Fruit fly (Drosophila melanogaster): ENCODE measurements around the gene Dysb.

Gene Dysb

dm6 chr3L:18911082-18911481 lies 43.5 kb downstream of the Dysb start, which contains the start of gene Ir75d:
Gene Ir75d, minus strand, starts transcription at chr3L:18911182.
- no peak for TF ChIP-seq noc (tag; optimal IDR thresholded peaks at IDR 0.05)

dm6 chr3L:18914100-18914683 lies 46.6 kb downstream of the Dysb start, which contains the start of gene COX6AL2:
Gene COX6AL2, minus strand, starts transcription at chr3L:18914150.
- TF ChIP-seq noc (tag; optimal IDR thresholded peaks at IDR 0.05), result no peak

DNA sequence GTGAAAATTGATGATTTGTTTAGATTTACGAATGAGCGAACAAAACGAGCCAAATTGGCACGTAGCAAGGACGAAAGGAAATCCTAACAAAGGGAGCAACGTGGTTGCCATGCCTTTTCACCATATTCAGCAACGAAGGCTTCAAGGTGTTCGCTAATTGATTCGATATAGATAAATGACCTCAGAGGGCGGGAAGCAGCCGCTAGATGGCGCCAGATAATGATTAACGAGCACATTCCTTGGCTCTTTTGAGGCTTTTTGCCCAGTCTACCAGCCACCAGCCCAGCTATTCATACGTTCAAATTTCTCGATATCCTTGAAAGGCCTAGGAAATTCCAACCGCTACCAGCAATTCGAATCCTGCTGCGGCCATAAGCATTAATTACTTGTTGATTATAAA lies 48.9 kb downstream of the Dysb start:
- no peak for TF ChIP-seq noc (tag; optimal IDR thresholded peaks at IDR 0.05)

dm6 chr3L:18917281-18917680 lies 49.7 kb downstream of the Dysb start, which contains the start of gene CG6839:
Gene CG6839, plus strand, starts transcription at chr3L:18917581.
- no peak for TF ChIP-seq noc (tag; optimal IDR thresholded peaks at IDR 0.05)

Measured in whole organism, larva.